Fruit fly (Drosophila melanogaster): ENCODE results near the gene RabX2.

RabX2 gene

DNA sequence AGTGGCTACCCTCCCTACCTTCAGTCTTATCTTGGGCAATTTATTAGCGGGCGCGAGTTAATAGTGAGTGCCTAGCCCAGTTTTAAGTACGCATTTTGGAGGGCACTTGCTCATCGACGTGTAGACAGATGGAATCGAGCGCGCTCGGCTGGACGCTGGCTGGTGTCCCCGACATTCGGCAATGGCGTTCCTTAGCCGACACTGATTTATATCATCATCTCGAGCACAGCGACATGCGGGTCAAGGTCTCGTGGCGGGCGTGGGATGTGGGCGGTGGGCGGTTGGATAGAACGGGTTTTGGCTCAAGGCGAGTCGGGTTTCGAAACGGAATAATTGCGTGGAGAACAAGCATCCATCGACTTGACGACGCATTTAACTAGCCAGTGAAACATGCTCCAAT lies 47.9 kb upstream of the RabX2 start (continued):
- TF ChIP-seq sr (GFP tag; IDR thresholded peaks at IDR 0.05) (peak; percentile 51; the same call in 1 of the 3 replicates), CG10543 (GFP tag; optimal IDR thresholded peaks at IDR 0.05) (peak; percentile 21), ci (GFP tag; IDR thresholded peaks at IDR 0.05) (0 out of 3 replicates have a peak, but pooled peaks have one; percentile 32), yki (optimal IDR thresholded peaks at IDR 0.05) (no peak), az2 (GFP tag; optimal IDR thresholded peaks at IDR 0.05) (no peak), bbx (GFP tag; IDR thresholded peaks at IDR 0.05; ENCODE audit: partially characterized antibody) (no peak), CG2116 (GFP tag; optimal IDR thresholded peaks at IDR 0.05) (no peak), CG11456 (GFP tag; IDR thresholded peaks at IDR 0.05) (no peak), GATAe (GFP tag; conservative IDR thresholded peaks at IDR 0.05) (no peak), ro (GFP tag; IDR thresholded peaks at IDR 0.05) (no peak), Asciz (GFP tag; optimal IDR thresholded peaks at IDR 0.05) (no peak), sd (tag; optimal IDR thresholded peaks at IDR 0.05) (no peak), Atf6 (GFP tag; IDR thresholded peaks at IDR 0.05) (no peak), tx (GFP tag; optimal IDR thresholded peaks at IDR 0.05) (no peak), inv (GFP tag; IDR thresholded peaks at IDR 0.05; ENCODE audit: partially characterized antibody) (no peak), exex (tag; optimal IDR thresholded peaks at IDR 0.05) (peak; percentile 49), Abd-B (GFP tag; optimal IDR thresholded peaks at IDR 0.05) (no peak), dati (GFP tag; IDR thresholded peaks at IDR 0.05) (no peak), crol (GFP tag; IDR thresholded peaks at IDR 0.05) (no peak), CG16779 (GFP tag; IDR thresholded peaks at IDR 0.05) (no peak)

dm6 chrX:10369763-10370162 lies 47.5 kb upstream of the RabX2 start:
- TF ChIP-seq Pdp1 (GFP tag; optimal IDR thresholded peaks at IDR 0.05): peak in 1 of 2 experiments; percentile 80
- peak; percentile 52; the same call in 1 of the 2 replicates for TF ChIP-seq crol (GFP tag; IDR thresholded peaks at IDR 0.05)
- TF ChIP-seq Med (GFP tag): peak; percentile 41
- peak; percentile 72; the same call in 2 of the 3 replicates for TF ChIP-seq otp (GFP tag; IDR thresholded peaks at IDR 0.05)
- no peak for TF ChIP-seq CG4820 (GFP tag; optimal IDR thresholded peaks at IDR 0.05)

DNA sequence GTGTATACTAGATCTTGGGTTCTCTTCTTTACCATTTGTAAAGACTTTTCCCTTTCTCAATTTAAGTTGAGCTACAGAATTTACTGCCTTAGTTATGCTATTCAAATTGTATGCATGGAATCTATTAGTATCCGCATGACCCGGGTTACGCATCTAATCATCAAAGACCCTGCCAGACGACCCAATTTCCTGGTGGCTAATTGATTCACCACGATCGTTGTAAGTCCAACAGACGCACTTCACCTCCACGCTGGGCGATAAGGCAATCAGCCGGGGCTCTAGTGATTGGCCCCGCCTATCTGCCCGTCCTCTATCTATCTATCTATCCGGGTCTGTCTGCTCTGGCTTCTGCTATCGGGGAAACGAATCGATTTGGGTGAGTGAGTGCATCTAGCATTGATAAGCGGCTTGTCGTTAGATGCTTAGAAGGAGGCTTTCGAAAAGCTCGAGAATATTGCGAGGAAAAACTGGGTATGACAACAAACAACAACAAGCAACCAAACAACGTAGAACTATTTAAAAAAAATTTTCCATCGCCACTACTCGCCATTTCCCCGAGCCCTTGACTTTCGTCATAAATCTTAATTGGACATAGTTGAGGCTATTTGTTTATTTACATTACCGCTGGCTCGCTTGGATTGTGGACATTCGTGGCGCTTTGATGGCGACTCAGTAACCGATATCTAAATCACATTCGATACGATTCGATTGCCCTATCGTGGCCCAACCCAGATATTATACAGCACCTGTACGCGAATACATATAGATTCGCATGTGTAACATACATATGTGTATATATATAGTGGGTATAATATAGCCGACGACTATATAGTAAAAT lies 46.8 kb upstream of the RabX2 start:
- TF ChIP-seq CG17829 (tag; optimal IDR thresholded peaks at IDR 0.05): no peak
- TF ChIP-seq Vsx1 (GFP tag; optimal IDR thresholded peaks at IDR 0.05): peak; percentile 71
- no peak for TF ChIP-seq fd102C (GFP tag; optimal IDR thresholded peaks at IDR 0.05)
- no peak for TF ChIP-seq NFAT (GFP tag; IDR thresholded peaks at IDR 0.05)
- TF ChIP-seq Dp (GFP tag; optimal IDR thresholded peaks at IDR 0.05): no peak
- no peak for TF ChIP-seq p53 (GFP tag; optimal IDR thresholded peaks at IDR 0.05)
- TF ChIP-seq ap (GFP tag; IDR thresholded peaks at IDR 0.05): peak; percentile 5; the same call in 1 of the 2 replicates
- peak; percentile 54; the same call in 1 of the 2 replicates for TF ChIP-seq GATAe (GFP tag; conservative IDR thresholded peaks at IDR 0.05)
- no peak for TF ChIP-seq Bgb (GFP tag; IDR thresholded peaks at IDR 0.05; ENCODE audit: partially characterized antibody)
- no peak for TF ChIP-seq slp2 (GFP tag; optimal IDR thresholded peaks at IDR 0.05)
- TF ChIP-seq grn (GFP tag; optimal IDR thresholded peaks at IDR 0.05): peak; percentile 99
- TF ChIP-seq lab (GFP tag; optimal IDR thresholded peaks at IDR 0.05): peak; percentile 36
- peak; percentile 63 for TF ChIP-seq Nf-YB (GFP tag; optimal IDR thresholded peaks at IDR 0.05)
- TF ChIP-seq PHDP (tag; optimal IDR thresholded peaks at IDR 0.05): no peak
- TF ChIP-seq cg (GFP tag; optimal IDR thresholded peaks at IDR 0.05): no peak
- peak; percentile 67 for TF ChIP-seq exex (tag; optimal IDR thresholded peaks at IDR 0.05)
- TF ChIP-seq Tbp (GFP tag; optimal IDR thresholded peaks at IDR 0.05): no peak
- no peak for TF ChIP-seq ttk (GFP tag; IDR thresholded peaks at IDR 0.05)
- no peak for TF ChIP-seq CG6654 (GFP tag; optimal IDR thresholded peaks at IDR 0.05)
- TF ChIP-seq Med (GFP tag): peak; percentile 53
- peak in 1 of 2 experiments; percentile 10 for TF ChIP-seq Pdp1 (GFP tag; optimal IDR thresholded peaks at IDR 0.05)
- no peak for TF ChIP-seq Eip74EF (GFP tag; optimal IDR thresholded peaks at IDR 0.05)
- no peak for TF ChIP-seq Usf (GFP tag; optimal IDR thresholded peaks at IDR 0.05)
- no peak for TF ChIP-seq CG42726 (GFP tag; IDR thresholded peaks at IDR 0.05; ENCODE audit: partially characterized antibody)
- peak; percentile 84 for TF ChIP-seq CG34376 (GFP tag; optimal IDR thresholded peaks at IDR 0.05)
- peak; percentile 39 for TF ChIP-seq mirr (GFP tag; optimal IDR thresholded peaks at IDR 0.05)
